Worm (Caenorhabditis elegans): ENCODE measurements around the gene F19G12.4.

ce11 chrX:1419163-1419696 is 2.1 kb downstream of the F19G12.4 start, which contains the start of gene F19G12.9:
- no peak for TF ChIP-seq lin-13 (GFP tag; optimal IDR thresholded peaks at IDR 0.05)
- no peak for TF ChIP-seq aha-1 (tag)
- no peak for TF ChIP-seq lin-15B (tag; optimal IDR thresholded peaks at IDR 0.05)
- TF ChIP-seq skn-1 (tag; optimal IDR thresholded peaks at IDR 0.05) = no peak
- TF ChIP-seq pqm-1 (tag; optimal IDR thresholded peaks at IDR 0.05) = no peak
- no peak for TF ChIP-seq ama-1 (optimal IDR thresholded peaks at IDR 0.05)
- TF ChIP-seq nhr-237 (tag; optimal IDR thresholded peaks at IDR 0.05) = no peak
